Fruit fly (Drosophila melanogaster): ENCODE data around the gene Usp39.

The Usp39 gene

DNA sequence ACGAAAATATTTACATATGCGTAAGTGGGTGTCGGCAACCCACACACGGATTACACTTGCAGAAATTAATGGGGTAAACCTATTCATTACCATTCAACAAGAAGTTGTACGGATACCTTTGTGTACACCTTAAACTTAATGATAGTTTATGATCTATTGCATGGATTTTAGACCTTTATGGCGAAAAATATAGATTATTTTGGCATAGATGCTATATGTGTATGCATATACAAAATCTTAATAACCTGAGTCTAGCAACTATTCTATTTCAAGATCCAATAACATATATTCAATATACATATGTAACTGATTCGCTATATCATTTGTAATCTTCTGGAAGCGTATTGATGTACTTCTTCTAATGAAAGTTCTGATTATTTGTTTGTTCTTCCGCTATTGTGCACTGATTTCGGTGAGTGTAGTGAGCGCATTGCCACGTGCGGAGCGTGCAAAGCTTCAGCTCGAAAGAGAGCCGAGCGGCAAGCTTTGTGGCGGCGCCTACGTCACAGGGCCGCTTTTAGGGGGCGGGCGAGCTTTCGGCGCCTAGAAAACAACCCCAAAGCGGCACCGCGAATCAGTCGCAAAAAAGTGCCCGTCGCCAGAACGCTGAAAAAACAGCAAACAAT, 41.9 kb downstream of the Usp39 start, which contains the start of gene CG7378 (continued):
- TF ChIP-seq CG8924 (tag; optimal IDR thresholded peaks at IDR 0.05) (peak; percentile 48), esg (GFP tag; conservative IDR thresholded peaks at IDR 0.05) (0 out of 2 replicates have a peak, but pooled peaks have one; percentile 22), CG15269 (tag; optimal IDR thresholded peaks at IDR 0.05) (peak; percentile 28), unc-4 (GFP tag; IDR thresholded peaks at IDR 0.05; ENCODE audit: partially characterized antibody) (no peak), D19A (tag; optimal IDR thresholded peaks at IDR 0.05) (peak; percentile 2), odd (GFP tag; optimal IDR thresholded peaks at IDR 0.05) (peak; percentile 18), D19B (GFP tag; optimal IDR thresholded peaks at IDR 0.05) (peak; percentile 61), CG7786 (GFP tag; optimal IDR thresholded peaks at IDR 0.05) (peak; percentile 4), row (GFP tag; IDR thresholded peaks at IDR 0.05) (peak; percentile 48; the same call in 2 of the 3 replicates), Med (GFP tag) (peak; percentile 82)

DNA sequence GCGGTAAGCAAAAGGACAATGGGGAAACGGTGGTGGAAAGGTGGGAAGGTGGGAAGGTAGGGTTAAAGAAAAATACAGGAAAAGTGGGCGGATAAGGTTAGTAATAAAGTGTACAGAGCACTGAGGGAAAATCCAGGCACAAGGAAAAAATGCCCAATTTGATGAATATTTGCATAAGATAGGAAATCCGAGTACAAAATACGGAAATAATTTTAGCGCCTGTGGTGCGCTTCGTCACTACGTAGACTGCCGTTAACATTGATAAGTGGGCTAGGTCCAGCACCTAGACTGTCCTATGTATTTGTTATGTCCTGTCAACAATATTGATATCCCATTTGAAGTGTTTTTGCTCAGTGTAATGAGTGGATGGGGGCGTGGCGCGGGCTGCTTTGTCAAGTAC, 43.0 kb downstream of the Usp39 start:
- TF ChIP-seq CG12769 (tag; optimal IDR thresholded peaks at IDR 0.05) (no peak), CG11504 (tag; optimal IDR thresholded peaks at IDR 0.05) (peak; percentile 19), org-1 (GFP tag; optimal IDR thresholded peaks at IDR 0.05) (no peak), zfh2 (GFP tag; optimal IDR thresholded peaks at IDR 0.05) (no peak), H2.0 (GFP tag; IDR thresholded peaks at IDR 0.05) (no peak), CG10366 (GFP tag; IDR thresholded peaks at IDR 0.05) (no peak), sd (tag; optimal IDR thresholded peaks at IDR 0.05) (no peak), bcd (GFP tag; optimal IDR thresholded peaks at IDR 0.05) (no peak), sima (GFP tag; optimal IDR thresholded peaks at IDR 0.05) (no peak), cwo (GFP tag; optimal IDR thresholded peaks at IDR 0.05) (no peak), dpn (GFP tag; optimal IDR thresholded peaks at IDR 0.05) (no peak), shn (GFP tag; optimal IDR thresholded peaks at IDR 0.05) (no peak), CG14667 (GFP tag; IDR thresholded peaks at IDR 0.05) (no peak), Dll (GFP tag; IDR thresholded peaks at IDR 0.05; ENCODE audit: partially characterized antibody) (no peak), CG17328 (GFP tag; IDR thresholded peaks at IDR 0.05) (no peak), CG30431 (GFP tag; optimal IDR thresholded peaks at IDR 0.05) (no peak), Drgx (GFP tag; IDR thresholded peaks at IDR 0.05) (no peak), CG5180 (GFP tag; optimal IDR thresholded peaks at IDR 0.05) (no peak), CG4730 (GFP tag; IDR thresholded peaks at IDR 0.05) (no peak), br (optimal IDR thresholded peaks at IDR 0.05) (no peak), Nf-YB (GFP tag; optimal IDR thresholded peaks at IDR 0.05) (no peak), CG12071 (GFP tag; optimal IDR thresholded peaks at IDR 0.05) (no peak), Ravus (GFP tag; IDR thresholded peaks at IDR 0.05) (no peak), CG9817 (tag; optimal IDR thresholded peaks at IDR 0.05) (no peak), CG10147 (GFP tag; optimal IDR thresholded peaks at IDR 0.05) (no peak), tgo (GFP tag; IDR thresholded peaks at IDR 0.05) (peak; percentile 21; the same call in 1 of the 3 replicates), CG7372 (GFP tag; IDR thresholded peaks at IDR 0.05) (no peak), fd102C (GFP tag; optimal IDR thresholded peaks at IDR 0.05) (no peak), CG2199 (GFP tag; IDR thresholded peaks at IDR 0.05) (no peak), caup (GFP tag; optimal IDR thresholded peaks at IDR 0.05; ENCODE audit: severe bottlenecking) (peak; percentile 13), CG15514 (GFP tag; optimal IDR thresholded peaks at IDR 0.05) (no peak), ewg (GFP tag; optimal IDR thresholded peaks at IDR 0.05) (no peak), HHEX (GFP tag; optimal IDR thresholded peaks at IDR 0.05) (no peak), sc (optimal IDR thresholded peaks at IDR 0.05) (no peak), sc (GFP tag; optimal IDR thresholded peaks at IDR 0.05) (no peak), lab (GFP tag; optimal IDR thresholded peaks at IDR 0.05) (peak; percentile 52), NC2α (GFP tag; optimal IDR thresholded peaks at IDR 0.05) (no peak), CG8478 (optimal IDR thresholded peaks at IDR 0.05) (no peak), CG17829 (tag; optimal IDR thresholded peaks at IDR 0.05) (no peak), CG4707 (GFP tag; optimal IDR thresholded peaks at IDR 0.05) (no peak)
